Fruit fly (Drosophila melanogaster) whole organism, pupa: ENCODE measurements around the gene Pgant6.

Source experiments
- CG10348 ChIP-seq: fragments of 200-800 bp; sonication (Bioruptor generic); IDR thresholded peaks from 2 replicates; pipeline ENCODE4 v1.3.6; 2022; ENCODE audit warnings: missing biosample characterization, missing genetic modification characterization
- CG13204 ChIP-seq: fragments of 200-800 bp; sonication (Bioruptor generic); optimal IDR thresholded peaks from 2 replicates; lab custom pipeline; 2018; ENCODE audit warnings: missing biosample characterization, mild to moderate bottlenecking, missing genetic modification characterization, moderate library complexity
- CG14655 ChIP-seq: fragments of 200-800 bp; sonication (Bioruptor generic); optimal IDR thresholded peaks from 3 replicates; lab custom pipeline; 2017; ENCODE audit warnings: mild to moderate bottlenecking, missing biosample characterization, missing genetic modification reagents, missing genetic modification characterization
- CG4496 ChIP-seq: fragments of 200-800 bp; sonication (Bioruptor generic); IDR thresholded peaks from 3 replicates; pipeline ENCODE4 v1.3.6; 2022; ENCODE audit warnings: missing biosample characterization, missing genetic modification characterization
- EcR ChIP-seq: fragments of 200-800 bp; sonication (Bioruptor generic); optimal IDR thresholded peaks from 3 replicates; lab custom pipeline; 2019; ENCODE audit warnings: missing biosample characterization, missing genetic modification characterization, mild to moderate bottlenecking, moderate library complexity, missing genetic modification reagents

DNA sequence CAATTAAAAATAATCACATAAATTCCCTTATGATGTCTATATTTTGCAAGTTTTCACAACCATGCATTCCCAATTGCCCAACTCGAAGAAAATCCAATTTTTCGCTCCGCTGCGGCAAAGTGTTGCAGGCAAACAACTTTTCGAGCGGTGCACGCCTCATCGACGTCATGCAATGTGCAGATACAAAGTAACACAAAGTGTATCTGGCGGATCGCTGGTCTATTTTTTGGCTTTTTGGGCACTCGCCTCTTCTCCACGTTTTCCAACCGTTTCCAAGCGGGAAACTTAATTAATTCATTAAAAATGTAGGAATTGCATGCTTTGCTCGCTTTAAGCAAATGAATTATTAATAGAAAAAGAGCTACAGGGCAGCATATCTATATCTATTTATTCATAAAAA lies 36.7 kb downstream of the Pgant6 start:
- TF ChIP-seq CG13204 (GFP tag; lab: Kevin White, UChicago): no peak
- TF ChIP-seq CG14655: no peak
- TF ChIP-seq CG4496 (GFP tag; lab: Robert Waterston, UW): no peak
- TF ChIP-seq CG10348 (GFP tag; lab: Robert Waterston, UW): no peak
- TF ChIP-seq EcR (GFP tag; lab: Kevin White, UChicago): no peak
